Fruit fly (Drosophila melanogaster) whole organism, pupa: ENCODE data around the gene Trmt61.

Experiments used
- CG13204 ChIP-seq: fragments of 200-800 bp; sonication (Bioruptor generic); optimal IDR thresholded peaks from 2 replicates; lab custom pipeline; 2018; ENCODE audit warnings: missing biosample characterization, mild to moderate bottlenecking, missing genetic modification characterization, moderate library complexity
- CG8159 ChIP-seq: fragments of 200-800 bp; sonication (Bioruptor generic); optimal IDR thresholded peaks from 3 replicates; lab custom pipeline; 2018; ENCODE audit warnings: missing biosample characterization, mild to moderate bottlenecking, missing genetic modification characterization, moderate library complexity
- D1 ChIP-seq: fragments of 200-800 bp; sonication (Bioruptor generic); optimal IDR thresholded peaks from 2 replicates; lab custom pipeline; 2018; ENCODE audit warnings: missing biosample characterization, mild to moderate bottlenecking, missing genetic modification characterization, moderate library complexity
- EcR ChIP-seq: fragments of 200-800 bp; sonication (Bioruptor generic); optimal IDR thresholded peaks from 3 replicates; lab custom pipeline; 2019; ENCODE audit warnings: missing biosample characterization, missing genetic modification characterization, mild to moderate bottlenecking, moderate library complexity, missing genetic modification reagents
- Ets98B ChIP-seq: fragments of 200-800 bp; sonication (Bioruptor generic); IDR thresholded peaks from 2 replicates; pipeline ENCODE4 v1.3.6; 2022; ENCODE audit warnings: missing biosample characterization, missing genetic modification characterization

- TF ChIP-seq EcR (GFP tag; lab: Kevin White, UChicago) (no peak), Ets98B (GFP tag; lab: Robert Waterston, UW) (no peak), D1 (tag; lab: Kevin White, UChicago) (no peak), CG13204 (no peak), CG8159 (no peak)
Measured at dm6 chr3R:26105407-26105806, 46.1 kb downstream of the Trmt61 start.
